Worm (Caenorhabditis elegans) whole organism, mixed stage, embryonic: ENCODE measurements around the gene taf-3.

Experiments
- M03D4.4 ChIP-seq: sonication (generic microtip); optimal IDR thresholded peaks from 2 replicates; lab custom pipeline; 2017; ENCODE audit warnings: mild to moderate bottlenecking, missing genetic modification characterization, missing compliant biosample characterization
- bed-3 ChIP-seq: fragments of 200-800 bp; sonication (Bioruptor generic); optimal IDR thresholded peaks from 3 replicates; lab custom pipeline; 2018; ENCODE audit warnings: mild to moderate bottlenecking, missing genetic modification characterization, moderate library complexity, missing compliant biosample characterization
- blmp-1 ChIP-seq: fragments of 150-350 bp; optimal IDR thresholded peaks from 2 replicates; lab custom pipeline; 2014; ENCODE audit warnings: missing biosample characterization, missing genetic modification characterization
- ceh-39 ChIP-seq: fragments of 150-350 bp; optimal IDR thresholded peaks from 2 replicates; lab custom pipeline; 2014; ENCODE audit warnings: missing biosample characterization, missing genetic modification characterization
- ceh-43 ChIP-seq: fragments of 200-800 bp; sonication (Bioruptor generic); optimal IDR thresholded peaks from 2 replicates; lab custom pipeline; 2018; ENCODE audit warnings: mild to moderate bottlenecking, missing genetic modification characterization, moderate library complexity, missing compliant biosample characterization
- ceh-83 ChIP-seq: fragments of 200-800 bp; sonication (Bioruptor generic); optimal IDR thresholded peaks from 2 replicates; lab custom pipeline; 2018; ENCODE audit warnings: mild to moderate bottlenecking, missing genetic modification characterization, missing compliant biosample characterization
- ces-1 ChIP-seq: fragments of 150-350 bp; optimal IDR thresholded peaks from 2 replicates; lab custom pipeline; 2014; ENCODE audit warnings: missing biosample characterization, missing genetic modification reagents, missing genetic modification characterization
- cnd-1 ChIP-seq: fragments of 200-800 bp; sonication (Bioruptor generic); optimal IDR thresholded peaks from 2 replicates; lab custom pipeline; 2018; ENCODE audit warnings: mild to moderate bottlenecking, missing genetic modification characterization, missing compliant biosample characterization
- drap-1 ChIP-seq: fragments of 200-800 bp; sonication (Bioruptor generic); optimal IDR thresholded peaks from 3 replicates; lab custom pipeline; 2018; ENCODE audit warnings: mild to moderate bottlenecking, missing genetic modification characterization, missing compliant biosample characterization
- elt-1 ChIP-seq: sonication (generic microtip); optimal IDR thresholded peaks from 2 replicates; lab custom pipeline; 2017; ENCODE audit warnings: missing genetic modification characterization, mild to moderate bottlenecking, missing compliant biosample characterization, antibody characterized with exemption, moderate library complexity, borderline replicate concordance; ENCODE audit not compliant: insufficient read depth
- flh-1 ChIP-seq: fragments of 200-800 bp; sonication (Bioruptor generic); optimal IDR thresholded peaks from 2 replicates; lab custom pipeline; 2018; ENCODE audit warnings: mild to moderate bottlenecking, missing genetic modification characterization, moderate library complexity, missing compliant biosample characterization
- hlh-1 ChIP-seq: fragments of 150-350 bp; optimal IDR thresholded peaks from 2 replicates; lab custom pipeline; 2014; ENCODE audit warnings: missing biosample characterization, missing genetic modification reagents, missing genetic modification characterization
- lin-32 ChIP-seq: fragments of 200-800 bp; sonication (Bioruptor generic); optimal IDR thresholded peaks from 2 replicates; lab custom pipeline; 2018; ENCODE audit warnings: mild to moderate bottlenecking, missing genetic modification characterization, missing compliant biosample characterization
- mab-5 ChIP-seq: fragments of 150-350 bp; optimal IDR thresholded peaks from 2 replicates; lab custom pipeline; 2014; ENCODE audit warnings: missing biosample characterization, missing genetic modification characterization
- mls-2 ChIP-seq: sonication (generic microtip); optimal IDR thresholded peaks from 2 replicates; lab custom pipeline; 2016; ENCODE audit warnings: mild to moderate bottlenecking, missing genetic modification characterization, moderate library complexity, missing compliant biosample characterization
- nhr-2 ChIP-seq: fragments of 150-350 bp; optimal IDR thresholded peaks from 2 replicates; lab custom pipeline; 2014; ENCODE audit warnings: missing biosample characterization, missing genetic modification characterization
- nhr-237 ChIP-seq: fragments of 150-350 bp; optimal IDR thresholded peaks from 2 replicates; lab custom pipeline; 2014; ENCODE audit warnings: missing biosample characterization, missing genetic modification characterization
- nhr-28 ChIP-seq: fragments of 150-350 bp; optimal IDR thresholded peaks from 2 replicates; lab custom pipeline; 2014; ENCODE audit warnings: missing biosample characterization, missing genetic modification characterization
- nhr-76 ChIP-seq: sonication (generic microtip); optimal IDR thresholded peaks from 2 replicates; lab custom pipeline; 2017; ENCODE audit warnings: missing biosample characterization, missing genetic modification characterization
- pha-4 ChIP-seq: fragments of 150-350 bp; optimal IDR thresholded peaks from 2 replicates; lab custom pipeline; 2018; ENCODE audit warnings: missing biosample characterization, missing genetic modification reagents, missing genetic modification characterization
- sem-2 ChIP-seq: fragments of 200-800 bp; sonication (Bioruptor generic); optimal IDR thresholded peaks from 2 replicates; lab custom pipeline; 2018; ENCODE audit warnings: mild to moderate bottlenecking, missing genetic modification characterization, missing compliant biosample characterization
- snpc-4 ChIP-seq: fragments of 150-350 bp; optimal IDR thresholded peaks from 2 replicates; lab custom pipeline; 2014; ENCODE audit warnings: missing biosample characterization, missing genetic modification characterization
- sptf-1 ChIP-seq: sonication (generic microtip); optimal IDR thresholded peaks from 2 replicates; lab custom pipeline; 2017; ENCODE audit warnings: mild to moderate bottlenecking, missing genetic modification characterization, moderate library complexity, missing compliant biosample characterization
- tbx-8 ChIP-seq: fragments of 200-800 bp; sonication (Bioruptor generic); optimal IDR thresholded peaks from 2 replicates; lab custom pipeline; 2018; ENCODE audit warnings: mild to moderate bottlenecking, missing genetic modification characterization, moderate library complexity, missing compliant biosample characterization
- unc-62 ChIP-seq: fragments of 150-350 bp; optimal IDR thresholded peaks from 2 replicates; lab custom pipeline; 2014; ENCODE audit warnings: missing biosample characterization, missing genetic modification reagents, missing genetic modification characterization
- zip-8 ChIP-seq: fragments of 150-350 bp; optimal IDR thresholded peaks from 2 replicates; lab custom pipeline; 2014; ENCODE audit warnings: missing biosample characterization, missing genetic modification characterization
- ztf-11 ChIP-seq: fragments of 150-350 bp; optimal IDR thresholded peaks from 2 replicates; lab custom pipeline; 2014; ENCODE audit warnings: missing biosample characterization, missing genetic modification characterization

Gene taf-3

DNA sequence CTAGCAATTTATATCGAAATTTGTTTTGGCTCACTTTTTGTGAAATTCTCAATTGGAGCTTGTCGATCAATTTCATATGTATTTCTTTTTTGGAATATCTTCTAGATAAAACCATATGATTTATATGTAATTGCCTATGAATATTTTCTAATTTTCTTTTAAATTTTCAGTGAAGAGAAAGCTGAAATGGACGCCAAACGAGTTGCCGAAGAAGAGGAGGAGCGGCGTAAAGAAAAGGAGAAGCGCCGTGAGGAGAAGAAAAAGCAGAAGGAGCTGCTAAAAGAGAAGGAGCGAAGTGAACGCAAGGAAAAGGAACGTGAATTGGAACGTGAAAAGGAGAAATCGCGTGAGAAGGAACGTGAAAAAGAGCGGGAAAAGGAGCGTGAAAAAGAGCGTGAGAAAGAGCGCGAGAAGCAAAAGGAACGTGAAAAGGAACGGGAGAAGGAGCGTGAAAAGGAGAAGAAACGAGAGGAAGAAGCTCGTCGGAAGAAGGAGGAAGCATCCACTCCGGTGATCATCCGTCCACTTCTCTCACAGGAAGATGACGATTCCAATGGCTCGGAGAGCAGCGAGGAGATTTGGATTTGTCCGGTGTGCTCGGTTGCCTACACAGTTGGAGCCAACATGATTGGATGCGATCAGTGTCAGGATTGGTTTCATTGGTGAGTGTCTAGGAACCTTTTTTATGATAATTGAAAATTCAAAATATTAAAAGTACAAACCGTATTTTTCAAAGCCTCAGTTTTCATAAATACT, 11.8 kb downstream of the taf-3 start:
- TF ChIP-seq M03D4.4 (no peak), blmp-1 (tag; lab: Kevin White, UChicago) (no peak), sptf-1 (tag; lab: Kevin White, UChicago) (no peak), mab-5 (tag; lab: Kevin White, UChicago) (no peak), lin-32 (GFP tag; lab: Kevin White, UChicago) (no peak), zip-8 (tag; lab: Kevin White, UChicago) (no peak), elt-1 (tag; lab: Kevin White, UChicago) (no peak), ztf-11 (no peak)

DNA sequence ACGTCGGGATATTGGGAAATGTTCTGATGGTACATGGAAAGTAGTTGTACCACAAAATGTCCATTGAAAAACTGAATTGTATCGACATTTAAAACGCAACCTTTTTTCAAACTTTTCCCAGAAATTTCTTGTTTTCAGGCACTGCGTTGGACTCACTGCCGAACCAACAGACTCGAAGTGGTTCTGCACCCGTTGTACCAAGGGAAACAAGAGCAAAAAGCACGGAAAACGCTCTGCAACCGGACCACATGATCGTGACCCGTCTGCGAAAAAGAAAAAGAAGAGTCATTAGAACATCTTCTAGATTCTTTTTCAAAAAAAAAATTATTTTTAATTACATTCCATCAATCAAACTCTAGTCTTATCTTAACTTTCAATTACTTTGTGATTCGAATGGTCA, 13.1 kb downstream of the taf-3 start:
- no peak for TF ChIP-seq nhr-2 (tag; lab: Kevin White, UChicago)
- no peak for TF ChIP-seq mls-2 (tag; lab: Kevin White, UChicago)
- no peak for TF ChIP-seq lin-32 (GFP tag; lab: Kevin White, UChicago)
- TF ChIP-seq ceh-43 (GFP tag; lab: Kevin White, UChicago), result no peak
- TF ChIP-seq unc-62 (GFP tag; lab: Kevin White, UChicago), result no peak
- no peak for TF ChIP-seq elt-1 (tag; lab: Kevin White, UChicago)
- TF ChIP-seq hlh-1, result no peak
- TF ChIP-seq ces-1 (GFP tag; lab: Kevin White, UChicago), result no peak
- no peak for TF ChIP-seq nhr-76 (tag; lab: Kevin White, UChicago)
- TF ChIP-seq nhr-28 (tag; lab: Kevin White, UChicago), result no peak
- no peak for TF ChIP-seq nhr-237
- TF ChIP-seq sem-2 (GFP tag; lab: Kevin White, UChicago), result no peak
- TF ChIP-seq snpc-4 (tag; lab: Kevin White, UChicago), result no peak
- TF ChIP-seq bed-3 (GFP tag; lab: Kevin White, UChicago), result no peak
- TF ChIP-seq tbx-8 (GFP tag; lab: Kevin White, UChicago), result no peak
- TF ChIP-seq blmp-1 (tag; lab: Kevin White, UChicago), result no peak
- TF ChIP-seq, all 35 proteins: peak for 0

DNA sequence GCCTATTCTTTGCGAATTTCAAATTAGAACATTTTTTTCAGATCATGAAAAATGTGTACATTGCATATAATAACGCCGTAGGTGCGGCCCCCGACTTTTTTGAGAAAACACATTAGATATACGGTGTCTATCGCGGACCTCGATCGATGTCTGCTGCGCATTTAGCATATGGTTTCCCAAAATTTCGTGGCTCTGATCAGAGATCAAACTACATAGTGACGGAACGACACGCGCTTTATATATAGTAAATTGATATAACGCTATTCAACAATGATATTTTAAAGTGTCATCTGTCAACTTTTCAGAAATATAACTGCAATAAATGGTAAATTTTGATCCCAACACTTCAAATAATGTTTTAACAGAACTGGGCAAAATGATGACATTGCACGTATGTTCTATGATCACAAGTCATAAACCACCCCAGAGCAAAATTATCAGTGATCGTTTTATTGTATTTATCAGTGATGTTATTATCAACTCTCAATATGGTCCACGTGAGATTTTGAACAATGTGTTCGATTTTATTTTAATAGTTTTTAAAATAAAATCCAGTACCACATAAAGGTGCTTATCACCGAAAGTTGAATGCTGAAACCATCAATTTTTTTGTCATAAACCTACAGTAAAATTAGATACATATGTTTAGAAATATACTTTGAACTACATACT, 14.1 kb downstream of the taf-3 start:
- TF ChIP-seq pha-4 (tag; lab: Kevin White, UChicago) (no peak), M03D4.4 (no peak), sem-2 (GFP tag; lab: Kevin White, UChicago) (no peak), flh-1 (no peak), drap-1 (GFP tag; lab: Kevin White, UChicago) (no peak), ztf-11 (no peak), nhr-28 (tag; lab: Kevin White, UChicago) (no peak), ceh-39 (no peak), cnd-1 (tag; lab: Kevin White, UChicago) (no peak)

DNA sequence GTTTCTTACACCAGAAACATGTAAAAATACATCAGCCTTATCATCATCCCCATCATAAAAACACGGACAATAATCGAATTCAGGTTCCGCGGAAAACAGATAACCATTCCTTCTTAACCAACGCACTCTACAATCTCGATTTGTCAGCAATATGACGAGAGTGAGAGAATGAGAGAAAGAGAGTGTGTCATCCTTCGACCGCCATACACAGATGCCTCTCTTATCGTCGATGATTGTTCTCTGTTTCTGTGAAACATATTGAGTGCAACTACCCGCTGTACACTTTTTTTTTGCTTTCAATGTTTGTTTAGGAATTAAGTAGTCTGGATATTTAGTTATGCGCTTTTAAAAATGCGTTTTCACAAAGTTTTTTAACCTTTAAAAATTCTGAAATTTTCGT, 16.8 kb downstream of the taf-3 start:
- no peak for TF ChIP-seq blmp-1 (tag; lab: Kevin White, UChicago)
- TF ChIP-seq elt-1 (tag; lab: Kevin White, UChicago), result peak; percentile 65
- no peak for TF ChIP-seq sptf-1 (tag; lab: Kevin White, UChicago)
- TF ChIP-seq unc-62 (GFP tag; lab: Kevin White, UChicago), result peak; percentile 29

DNA sequence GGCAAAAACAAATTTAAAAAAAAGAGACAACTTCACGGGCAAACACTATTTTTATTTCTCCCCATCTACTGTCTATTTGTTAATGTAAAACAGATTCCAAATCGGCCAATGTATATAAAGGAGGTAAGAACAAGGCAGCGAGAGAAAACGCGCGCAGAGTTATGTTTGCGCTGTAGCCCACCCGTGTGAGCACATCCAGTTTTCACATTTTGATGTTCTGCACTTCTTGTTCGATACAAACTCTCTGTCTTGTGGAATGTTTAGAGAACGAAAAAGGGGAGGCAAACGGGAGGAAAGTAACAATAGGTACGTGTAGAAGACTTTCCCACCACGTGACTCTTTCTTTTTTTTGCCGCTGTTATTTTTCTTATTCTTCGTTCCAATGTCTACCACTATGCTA, 20.3 kb downstream of the taf-3 start:
- TF ChIP-seq ceh-39 (no peak), elt-1 (tag; lab: Kevin White, UChicago) (no peak), ces-1 (GFP tag; lab: Kevin White, UChicago) (no peak), zip-8 (tag; lab: Kevin White, UChicago) (no peak), mls-2 (tag; lab: Kevin White, UChicago) (no peak), sptf-1 (tag; lab: Kevin White, UChicago) (no peak), ztf-11 (no peak), ceh-83 (GFP tag; lab: Kevin White, UChicago) (no peak), nhr-76 (tag; lab: Kevin White, UChicago) (no peak), nhr-237 (no peak), pha-4 (tag; lab: Kevin White, UChicago) (no peak)
